Fruit fly (Drosophila melanogaster): ENCODE data around the gene TfIIA-L.

TfIIA-L gene

DNA sequence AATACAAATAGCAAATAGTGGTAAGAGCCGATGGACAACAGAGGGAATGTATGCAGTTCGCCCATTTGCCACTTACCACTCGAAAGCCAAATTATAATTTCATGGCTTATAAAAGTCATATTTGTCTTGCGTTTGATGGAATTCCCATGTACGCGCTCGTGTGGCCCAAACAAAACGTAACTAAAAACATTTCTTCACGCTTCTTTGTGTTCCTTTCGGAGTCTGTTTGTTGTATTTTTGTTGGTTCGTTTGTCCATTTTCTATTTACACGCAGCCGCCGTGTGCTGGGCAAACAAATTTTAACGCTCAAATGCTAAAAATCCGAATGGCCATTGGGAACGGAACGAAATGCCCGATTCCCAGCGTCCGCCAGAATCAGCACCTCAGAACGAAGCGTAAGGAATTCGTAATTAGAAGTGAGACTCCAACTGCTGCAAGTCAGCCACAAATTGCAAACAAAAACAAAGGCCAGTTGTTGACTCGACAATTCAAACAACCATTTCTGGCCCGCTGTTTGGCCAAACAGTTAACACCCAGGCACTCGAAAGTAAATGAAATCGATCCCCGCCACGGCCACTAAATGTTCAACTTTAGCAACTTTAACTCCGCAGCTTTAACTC is 42.1 kb upstream of the TfIIA-L start (continued):
- TF ChIP-seq Xbp1 (GFP tag; optimal IDR thresholded peaks at IDR 0.05) (no peak), ci (GFP tag; IDR thresholded peaks at IDR 0.05) (peak; percentile 67; the same call in 2 of the 3 replicates), knrl (GFP tag; IDR thresholded peaks at IDR 0.05; ENCODE audit: partially characterized antibody) (no peak), CG18619 (GFP tag; optimal IDR thresholded peaks at IDR 0.05) (peak; percentile 47), CG12104 (GFP tag; optimal IDR thresholded peaks at IDR 0.05) (peak; percentile 2), toy (GFP tag; IDR thresholded peaks at IDR 0.05) (no peak), br (optimal IDR thresholded peaks at IDR 0.05) (no peak), CG7271 (tag; optimal IDR thresholded peaks at IDR 0.05) (peak; percentile 76), pita (GFP tag; optimal IDR thresholded peaks at IDR 0.05) (no peak), trem (tag; optimal IDR thresholded peaks at IDR 0.05) (no peak), Dek (tag; optimal IDR thresholded peaks at IDR 0.05) (no peak), CG2712 (tag; optimal IDR thresholded peaks at IDR 0.05) (peak; percentile 20), nau (GFP tag; optimal IDR thresholded peaks at IDR 0.05) (peak; percentile 61), CG11504 (tag; optimal IDR thresholded peaks at IDR 0.05) (peak; percentile 24), Six4 (GFP tag; optimal IDR thresholded peaks at IDR 0.05) (no peak), mld (GFP tag; IDR thresholded peaks at IDR 0.05; ENCODE audit: partially characterized antibody) (no peak), CG1602 (GFP tag; optimal IDR thresholded peaks at IDR 0.05) (peak; percentile 37), CG11247 (GFP tag; IDR thresholded peaks at IDR 0.05) (0 out of 2 replicates have a peak, but pooled peaks have one; percentile 38), ems (GFP tag; optimal IDR thresholded peaks at IDR 0.05) (no peak), Med (GFP tag) (peak; percentile 79), CG14667 (GFP tag; IDR thresholded peaks at IDR 0.05) (no peak), slbo (GFP tag; IDR thresholded peaks at IDR 0.05) (no peak), CG12155 (GFP tag; optimal IDR thresholded peaks at IDR 0.05) (no peak), CG7556 (GFP tag; optimal IDR thresholded peaks at IDR 0.05) (peak; percentile 23), lab (GFP tag; optimal IDR thresholded peaks at IDR 0.05) (peak; percentile 56), CG17385 (GFP tag; optimal IDR thresholded peaks at IDR 0.05) (peak; percentile 30), CG8944 (GFP tag; optimal IDR thresholded peaks at IDR 0.05) (peak; percentile 17), CG1233 (GFP tag; optimal IDR thresholded peaks at IDR 0.05) (peak; percentile 60), CG15269 (tag; optimal IDR thresholded peaks at IDR 0.05) (peak; percentile 7), Taf1 (GFP tag; IDR thresholded peaks at IDR 0.05) (no peak), rib (GFP tag; IDR thresholded peaks at IDR 0.05) (no peak), Fer3 (tag; optimal IDR thresholded peaks at IDR 0.05) (peak; percentile 3), pan (optimal IDR thresholded peaks at IDR 0.05) (no peak), pan (GFP tag; optimal IDR thresholded peaks at IDR 0.05 in 1 of 2, IDR thresholded peaks at IDR 0.05 in 1 of 2) (peak in 1 of 2 experiments; percentile 60), Gug (GFP tag; IDR thresholded peaks at IDR 0.05) (no peak), seq (GFP tag; IDR thresholded peaks at IDR 0.05) (peak; percentile 74; the same call in 1 of the 2 replicates), yki (optimal IDR thresholded peaks at IDR 0.05) (no peak), cwo (GFP tag; optimal IDR thresholded peaks at IDR 0.05) (no peak), zen2 (GFP tag; IDR thresholded peaks at IDR 0.05; ENCODE audit: partially characterized antibody) (no peak), mam (GFP tag; optimal IDR thresholded peaks at IDR 0.05) (no peak), CG11695 (GFP tag; IDR thresholded peaks at IDR 0.05) (peak; percentile 58; the same call in 1 of the 3 replicates), CG4282 (GFP tag; optimal IDR thresholded peaks at IDR 0.05) (no peak), GATAe (GFP tag; conservative IDR thresholded peaks at IDR 0.05) (no peak), Aef1 (GFP tag; IDR thresholded peaks at IDR 0.05) (no peak), gsb (GFP tag; IDR thresholded peaks at IDR 0.05) (no peak), vfl (GFP tag; optimal IDR thresholded peaks at IDR 0.05) (no peak), CG1603 (tag; optimal IDR thresholded peaks at IDR 0.05) (peak; percentile 55), dm (GFP tag; optimal IDR thresholded peaks at IDR 0.05) (peak; percentile 7), fd102C (GFP tag; optimal IDR thresholded peaks at IDR 0.05) (peak; percentile 66), NFAT (GFP tag; IDR thresholded peaks at IDR 0.05) (peak; percentile 29; the same call in 1 of the 2 replicates), CG2202 (tag; optimal IDR thresholded peaks at IDR 0.05) (peak; percentile 53)

Data from whole organism, embryonic.